Fruit fly (Drosophila melanogaster) Kc167 (cell line): Measurements from ENCODE around the gene Wdr59.

Source experiments
- Myc ChIP-seq: fragments of >200 bp; optimal IDR thresholded peaks from 2 replicates; lab custom pipeline; 2017; ENCODE audit warnings: missing external identifiers
- Sin3A ChIP-seq: fragments of >200 bp; optimal IDR thresholded peaks from 2 replicates; lab custom pipeline; 2018; ENCODE audit warnings: missing external identifiers
- h ChIP-seq: fragments of >200 bp; optimal IDR thresholded peaks from 3 replicates; lab custom pipeline; 2018; ENCODE audit warnings: missing external identifiers
- insv ChIP-seq: fragments of >200 bp; optimal IDR thresholded peaks from 3 replicates; lab custom pipeline; 2018; ENCODE audit warnings: missing external identifiers
- psq ChIP-seq: fragments of >200 bp; optimal IDR thresholded peaks from 2 replicates; lab custom pipeline; 2017; ENCODE audit warnings: missing external identifiers
- ttk ChIP-seq: sonication (Bioruptor generic); optimal IDR thresholded peaks from 2 replicates; lab custom pipeline; 2017; ENCODE audit warnings: missing external identifiers

The Wdr59 gene

DNA sequence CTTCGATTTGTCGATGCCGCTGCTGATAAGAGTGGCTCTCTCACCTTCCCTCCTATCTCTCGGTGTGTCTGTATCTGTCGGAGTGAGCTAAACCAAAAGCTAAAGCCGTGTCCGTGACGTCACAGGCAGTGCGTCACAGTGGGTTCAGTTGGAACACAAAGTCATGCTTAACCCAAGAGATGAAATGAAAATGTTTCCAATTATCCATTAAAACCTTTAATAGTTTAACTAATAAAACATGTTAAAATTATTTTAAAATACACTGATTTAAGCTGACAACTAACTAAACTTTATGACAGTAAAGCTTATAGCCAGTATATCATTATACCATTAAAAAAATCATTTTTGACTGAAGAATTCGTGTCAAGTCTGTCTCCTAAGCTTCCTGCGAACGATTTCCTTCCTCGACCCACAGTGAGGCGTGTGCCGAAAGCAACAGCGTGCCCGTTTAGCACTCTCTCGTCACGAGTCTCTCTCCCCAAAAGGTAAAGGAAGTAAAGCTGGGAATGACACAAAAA is 21.8 kb downstream of the Wdr59 start, which contains the start of gene Idua:
Gene Idua, minus strand, starts transcription at position 51 of the 518 bp plus-strand sequence.
- TF ChIP-seq Sin3A (lab: Kevin White, UChicago): no peak

DNA sequence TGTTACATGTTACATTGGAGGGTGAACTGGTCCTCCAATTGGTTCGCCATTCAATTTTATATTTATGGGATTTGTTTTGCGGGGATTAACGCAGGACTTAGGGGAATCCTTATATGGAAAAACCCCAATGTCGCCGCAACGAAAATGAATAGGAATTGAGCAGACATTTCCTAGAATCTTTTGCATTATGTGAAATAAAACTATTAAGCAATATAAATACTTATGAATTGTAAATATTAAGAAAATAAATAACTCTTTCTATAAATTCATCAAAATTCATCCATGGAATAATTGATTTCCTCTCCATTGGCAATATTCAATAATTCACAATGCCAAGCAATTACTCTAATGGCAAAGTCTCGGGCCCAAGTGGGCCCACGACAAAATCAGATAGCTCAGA is 22.5 kb downstream of the Wdr59 start, which contains the start of gene Gr32a:
Gene Gr32a, plus strand, starts transcription at position 301 of the 400 bp plus-strand sequence.
- no peak for TF ChIP-seq ttk (lab: Kevin White, UChicago)
- TF ChIP-seq insv (lab: Kevin White, UChicago): no peak
- TF ChIP-seq h: no peak
- TF ChIP-seq Sin3A (lab: Kevin White, UChicago): no peak
- no peak for TF ChIP-seq Myc
- no peak for TF ChIP-seq psq (lab: Kevin White, UChicago)

DNA sequence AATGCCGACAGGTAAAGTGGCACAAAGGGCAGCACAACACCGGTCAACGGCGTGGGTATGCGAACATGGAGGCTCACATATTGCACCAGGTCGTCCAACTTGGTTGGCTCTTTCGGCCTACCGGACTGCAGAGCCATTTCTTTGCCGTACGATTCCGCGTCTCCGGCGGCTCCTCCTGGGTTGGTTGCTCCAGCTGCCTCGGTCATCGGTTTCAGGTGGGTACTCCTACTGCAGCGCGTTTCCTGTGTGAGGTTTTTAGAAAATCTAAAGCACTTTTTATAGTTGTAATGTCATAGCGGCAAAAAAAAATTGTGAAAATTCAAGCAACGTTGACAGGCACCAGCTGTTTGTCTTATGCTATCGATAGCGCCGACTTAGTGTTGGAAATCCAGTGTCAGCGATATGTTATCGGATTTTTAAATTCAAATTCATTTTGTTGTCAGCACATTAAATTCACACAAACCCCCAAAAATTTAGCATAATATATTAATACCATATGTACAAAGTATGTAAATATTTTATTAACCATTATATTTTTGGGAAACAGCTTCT is 28.8 kb downstream of the Wdr59 start, which contains the start of gene CG6230:
Gene CG6230, minus strand, starts transcription at position 354 of the 552 bp plus-strand sequence.
- TF ChIP-seq h (no peak), Myc (no peak), ttk (lab: Kevin White, UChicago) (no peak), Sin3A (lab: Kevin White, UChicago) (no peak), insv (lab: Kevin White, UChicago) (no peak), psq (lab: Kevin White, UChicago) (no peak)

DNA sequence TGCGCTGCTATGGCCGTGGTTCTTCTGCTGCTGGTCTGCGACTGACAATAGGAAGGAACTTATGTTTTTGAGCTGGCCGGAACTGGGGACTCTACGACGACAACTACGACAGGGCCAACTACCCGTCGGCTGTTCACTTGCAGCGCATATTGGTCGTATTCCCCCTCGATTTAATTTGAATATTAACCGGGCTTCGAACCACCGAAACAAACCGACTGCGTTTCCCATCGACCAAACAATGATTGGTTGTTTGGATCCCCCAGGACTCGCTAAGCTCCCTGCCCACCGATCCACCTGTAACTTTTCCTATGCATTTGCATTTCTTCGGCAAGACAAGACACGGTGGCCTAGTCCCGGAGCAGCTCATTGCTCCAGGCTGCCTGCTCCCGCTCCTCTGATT is 30.4 kb downstream of the Wdr59 start, which contains the start of gene Dnaaf4:
Gene Dnaaf4, minus strand, starts transcription at position 101 of the 400 bp plus-strand sequence.
- TF ChIP-seq insv (lab: Kevin White, UChicago) (no peak), ttk (lab: Kevin White, UChicago) (no peak), psq (lab: Kevin White, UChicago) (no peak), Sin3A (lab: Kevin White, UChicago) (no peak), Myc (no peak), h (no peak)

DNA sequence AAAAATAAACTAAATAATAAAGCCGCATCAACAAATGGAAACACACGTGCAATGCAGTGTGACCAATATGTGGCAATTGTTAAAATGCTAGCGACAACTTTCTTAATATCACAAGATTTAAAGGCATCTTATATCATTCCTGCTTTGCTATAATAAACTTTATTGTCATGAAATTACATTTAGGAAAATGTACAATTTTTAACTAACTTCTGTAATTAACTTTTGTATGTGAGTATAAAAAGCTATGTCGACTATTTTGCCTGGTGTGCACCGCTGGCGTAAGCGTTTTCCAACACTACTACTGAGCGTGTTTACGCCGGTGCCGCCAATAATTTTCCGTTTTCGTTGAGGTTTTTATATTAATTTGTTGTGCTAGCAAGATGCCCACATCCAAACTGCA is 32.3 kb downstream of the Wdr59 start, which contains the start of the genes Csl4 and Nup160:
Gene Csl4, minus strand, starts transcription at position 69 of the 400 bp plus-strand sequence.
Gene Nup160, plus strand, starts transcription at position 279 of the 400 bp plus-strand sequence.
- TF ChIP-seq insv (lab: Kevin White, UChicago) (no peak), psq (lab: Kevin White, UChicago) (no peak), h (no peak), Myc (no peak), ttk (lab: Kevin White, UChicago) (no peak), Sin3A (lab: Kevin White, UChicago) (no peak)

DNA sequence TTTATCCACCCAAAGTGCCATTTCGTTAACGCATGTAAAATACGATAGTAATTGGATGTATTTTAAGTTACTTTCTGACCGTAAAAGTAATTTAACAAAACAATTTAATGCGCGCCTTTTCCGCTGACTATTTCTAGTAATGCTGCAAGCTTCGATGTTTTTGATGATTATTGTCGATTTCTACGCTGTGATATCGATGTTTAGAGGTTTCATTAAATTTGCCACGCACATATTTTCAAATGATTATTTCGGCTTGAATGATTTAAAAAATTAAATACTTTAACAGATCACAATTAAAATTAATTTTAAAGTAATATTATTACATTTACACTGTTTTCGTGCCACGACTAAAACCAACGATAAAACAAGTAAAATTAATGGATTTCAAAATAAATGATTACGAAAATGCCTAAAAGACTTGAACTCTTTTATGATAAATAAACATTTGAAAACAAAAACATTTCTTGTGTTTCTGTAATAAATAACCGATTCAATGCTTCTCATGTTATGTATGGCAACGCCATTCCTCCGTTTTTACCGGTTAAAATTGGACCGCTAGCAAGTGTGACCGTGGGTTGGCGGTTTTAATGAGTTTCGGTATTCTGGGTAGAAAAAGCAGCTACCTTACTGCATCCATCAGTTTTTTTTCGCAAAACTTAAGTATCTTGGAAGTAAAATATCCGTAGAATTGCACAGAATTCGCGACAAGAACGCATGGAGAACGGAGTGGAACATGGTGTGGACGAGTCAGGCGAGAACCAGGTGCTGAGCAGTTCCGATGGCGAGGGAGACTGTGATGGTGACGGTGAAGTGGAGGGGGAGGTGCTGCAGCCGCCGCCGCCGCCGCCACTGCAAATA is 39.1 kb downstream of the Wdr59 start, which contains the start of the genes RfC38 and CG4751:
Gene RfC38, minus strand, starts transcription at position 495 of the 858 bp plus-strand sequence.
Gene CG4751, plus strand, starts transcription at position 587 of the 858 bp plus-strand sequence.
- TF ChIP-seq h: no peak
- TF ChIP-seq Sin3A (lab: Kevin White, UChicago): no peak
- TF ChIP-seq psq (lab: Kevin White, UChicago): no peak
- no peak for TF ChIP-seq insv (lab: Kevin White, UChicago)
- TF ChIP-seq Myc: no peak
- no peak for TF ChIP-seq ttk (lab: Kevin White, UChicago)

DNA sequence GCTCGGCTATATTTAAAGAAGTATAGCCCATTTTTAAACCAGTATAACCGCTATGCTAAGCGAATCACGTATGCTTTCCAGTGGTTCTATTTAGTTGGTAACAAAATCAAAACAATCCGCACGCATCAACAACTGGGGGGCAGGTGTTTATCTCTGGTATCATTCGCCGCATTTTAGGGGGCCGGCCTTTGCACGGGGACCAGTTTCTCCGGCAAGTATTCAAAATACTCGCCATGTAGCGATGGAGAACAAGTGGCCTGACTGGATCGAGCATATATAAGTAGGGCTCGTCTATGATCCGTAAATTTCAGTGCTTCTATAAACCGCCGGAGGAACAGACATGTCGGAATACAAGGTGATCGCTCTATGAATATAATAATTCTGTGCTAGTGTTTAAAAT is 44.8 kb downstream of the Wdr59 start, which contains the start of gene hgo:
Gene hgo, plus strand, starts transcription at position 301 of the 400 bp plus-strand sequence.
- TF ChIP-seq Myc (no peak), ttk (lab: Kevin White, UChicago) (no peak), psq (lab: Kevin White, UChicago) (no peak), h (no peak), insv (lab: Kevin White, UChicago) (no peak), Sin3A (lab: Kevin White, UChicago) (no peak)
